Fruit fly (Drosophila melanogaster): ENCODE results near the gene Rpn13R.

Gene Rpn13R

DNA sequence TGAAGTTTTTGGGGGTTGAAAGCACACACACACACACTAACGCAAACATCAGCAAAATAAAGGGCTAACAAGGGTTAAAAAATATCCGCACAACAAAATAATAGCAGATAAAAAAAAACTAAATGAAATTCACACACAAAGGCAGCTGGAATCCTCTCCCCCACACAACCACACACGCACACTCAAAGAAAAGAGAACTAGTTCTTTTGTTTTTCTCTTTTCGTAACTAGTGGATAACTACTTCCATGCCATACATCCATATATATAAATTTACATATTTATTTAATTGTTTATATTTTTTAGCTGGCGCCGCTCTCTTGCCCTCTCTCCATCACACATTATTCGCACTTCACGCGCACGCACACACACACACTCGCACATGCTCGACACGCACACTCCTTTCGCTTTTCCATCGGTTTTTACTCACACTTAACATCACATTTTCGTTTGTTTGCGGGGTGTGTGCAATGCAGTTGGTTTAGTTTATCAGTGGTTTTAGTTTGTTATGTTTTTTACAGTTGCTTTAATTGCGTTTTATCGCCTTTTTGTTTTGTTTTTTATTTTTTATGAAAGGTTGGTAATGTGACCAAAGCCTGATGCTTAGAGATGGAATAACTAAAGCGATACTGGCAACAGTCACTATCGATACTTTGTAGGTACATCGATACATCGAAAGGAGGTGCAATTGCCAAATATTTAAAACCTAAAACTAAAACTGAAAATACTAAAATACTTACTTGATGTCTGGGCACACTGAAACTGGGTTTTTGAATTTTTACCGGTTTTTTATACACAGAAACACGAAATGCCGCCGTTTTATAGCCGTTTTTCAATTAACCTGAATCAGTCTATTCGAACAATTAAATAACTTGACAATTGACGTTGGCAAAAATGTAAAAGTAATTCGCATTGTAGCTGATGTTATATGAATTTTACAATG is 47.3 kb upstream of the Rpn13R start, which contains the start of gene CG32767 (continued):
- TF ChIP-seq CG12236 (GFP tag; optimal IDR thresholded peaks at IDR 0.05) (no peak), lab (GFP tag; optimal IDR thresholded peaks at IDR 0.05) (peak; percentile 33), Sin3A (optimal IDR thresholded peaks at IDR 0.05) (no peak), CG16779 (GFP tag; IDR thresholded peaks at IDR 0.05) (no peak), klu (GFP tag; IDR thresholded peaks at IDR 0.05) (no peak), bbx (GFP tag; IDR thresholded peaks at IDR 0.05; ENCODE audit: partially characterized antibody) (peak; percentile 97), Ets65A (GFP tag) (peak; percentile 17), onecut (GFP tag; IDR thresholded peaks at IDR 0.05) (no peak), CG6854 (GFP tag; optimal IDR thresholded peaks at IDR 0.05) (no peak), sens (GFP tag) (peak; percentile 66), zf30C (GFP tag; optimal IDR thresholded peaks at IDR 0.05) (peak; percentile 63), tio (GFP tag; optimal IDR thresholded peaks at IDR 0.05) (no peak), CG9797 (GFP tag; optimal IDR thresholded peaks at IDR 0.05) (peak; percentile 90), Fer3 (tag; optimal IDR thresholded peaks at IDR 0.05) (peak; percentile 24), Mrtf (GFP tag; IDR thresholded peaks at IDR 0.05) (no peak), bsh (GFP tag; optimal IDR thresholded peaks at IDR 0.05) (peak in 1 of 2 experiments; percentile 3), vfl (GFP tag; optimal IDR thresholded peaks at IDR 0.05) (peak; percentile 1), CG12219 (GFP tag; optimal IDR thresholded peaks at IDR 0.05) (peak; percentile 54), B-H2 (GFP tag; optimal IDR thresholded peaks at IDR 0.05) (no peak), CG10267 (tag; optimal IDR thresholded peaks at IDR 0.05) (peak; percentile 39), dmrt11E (tag; optimal IDR thresholded peaks at IDR 0.05) (no peak), slbo (GFP tag; IDR thresholded peaks at IDR 0.05) (peak; percentile 41), prd (optimal IDR thresholded peaks at IDR 0.05) (no peak), prd (GFP tag; IDR thresholded peaks at IDR 0.05) (0 out of 3 replicates have a peak, but pooled peaks have one; percentile 13), CG42726 (GFP tag; IDR thresholded peaks at IDR 0.05; ENCODE audit: partially characterized antibody) (peak; percentile 92), CG9609 (GFP tag; optimal IDR thresholded peaks at IDR 0.05) (no peak), org-1 (GFP tag; optimal IDR thresholded peaks at IDR 0.05) (no peak), CG4282 (GFP tag; optimal IDR thresholded peaks at IDR 0.05) (no peak), bab2 (GFP tag; optimal IDR thresholded peaks at IDR 0.05) (peak; percentile 61), CG3407 (GFP tag; optimal IDR thresholded peaks at IDR 0.05) (no peak), Adf1 (GFP tag; IDR thresholded peaks at IDR 0.05) (no peak), CG2116 (GFP tag; optimal IDR thresholded peaks at IDR 0.05) (no peak), CG8944 (GFP tag; optimal IDR thresholded peaks at IDR 0.05) (peak; percentile 1), CG1529 (GFP tag; optimal IDR thresholded peaks at IDR 0.05) (no peak), D19B (GFP tag; optimal IDR thresholded peaks at IDR 0.05) (peak; percentile 14), Gsc (GFP tag; IDR thresholded peaks at IDR 0.05) (no peak), B-H1 (GFP tag; IDR thresholded peaks at IDR 0.05) (no peak; the same call in 2 of the 3 replicates), CG1792 (GFP tag; optimal IDR thresholded peaks at IDR 0.05) (peak; percentile 10), CG8281 (tag; optimal IDR thresholded peaks at IDR 0.05) (no peak), CG12391 (tag; optimal IDR thresholded peaks at IDR 0.05) (peak; percentile 36), CG9876 (GFP tag; optimal IDR thresholded peaks at IDR 0.05) (no peak), TFAM (GFP tag; optimal IDR thresholded peaks at IDR 0.05) (peak; percentile 3), zfh2 (GFP tag; optimal IDR thresholded peaks at IDR 0.05) (peak; percentile 20), HLH54F (GFP tag; optimal IDR thresholded peaks at IDR 0.05) (peak; percentile 24), Dp (GFP tag; optimal IDR thresholded peaks at IDR 0.05) (peak; percentile 58), CG11398 (GFP tag; optimal IDR thresholded peaks at IDR 0.05) (peak; percentile 45), slp2 (GFP tag; optimal IDR thresholded peaks at IDR 0.05) (peak; percentile 27), gem (tag; optimal IDR thresholded peaks at IDR 0.05) (peak; percentile 58), CG17359 (tag; optimal IDR thresholded peaks at IDR 0.05) (peak; percentile 42), CG7987 (GFP tag; optimal IDR thresholded peaks at IDR 0.05) (no peak)
